Fruit fly (Drosophila melanogaster): ENCODE measurements around the gene PolE1.

The PolE1 gene

dm6 chr3R:23356920-23357386, 9.0 kb downstream of the PolE1 start (continued):
- peak; percentile 97 for TF ChIP-seq CG15269 (tag; optimal IDR thresholded peaks at IDR 0.05)
- peak; percentile 46; the same call in 1 of the 3 replicates for TF ChIP-seq Dbx (GFP tag; IDR thresholded peaks at IDR 0.05)
- peak; percentile 84 for TF ChIP-seq CG1233 (GFP tag; optimal IDR thresholded peaks at IDR 0.05)
- peak; percentile 78 for TF ChIP-seq seq (GFP tag; IDR thresholded peaks at IDR 0.05)
- no peak for TF ChIP-seq D (optimal IDR thresholded peaks at IDR 0.05)
- peak; percentile 66 for TF ChIP-seq D (GFP tag; optimal IDR thresholded peaks at IDR 0.05)
- TF ChIP-seq B-H2 (GFP tag; optimal IDR thresholded peaks at IDR 0.05) = peak; percentile 72
- TF ChIP-seq CoRest (tag; optimal IDR thresholded peaks at IDR 0.05) = peak; percentile 97
- TF ChIP-seq CG12155 (GFP tag; optimal IDR thresholded peaks at IDR 0.05) = peak; percentile 83
- TF ChIP-seq fd96Cb (tag; optimal IDR thresholded peaks at IDR 0.05) = peak; percentile 80
- TF ChIP-seq dmrt11E (tag; optimal IDR thresholded peaks at IDR 0.05) = peak; percentile 89
- 0 out of 2 replicates have a peak, but pooled peaks have one; percentile 35 for TF ChIP-seq gt (GFP tag; IDR thresholded peaks at IDR 0.05)
- TF ChIP-seq esg (GFP tag; conservative IDR thresholded peaks at IDR 0.05) = peak; percentile 81
- TF ChIP-seq Nf-YB (GFP tag; optimal IDR thresholded peaks at IDR 0.05) = peak; percentile 82
- TF ChIP-seq CG6813 (GFP tag; optimal IDR thresholded peaks at IDR 0.05) = peak; percentile 67
- no peak for TF ChIP-seq CG8290 (GFP tag; optimal IDR thresholded peaks at IDR 0.05)
- TF ChIP-seq CG8290 (tag; optimal IDR thresholded peaks at IDR 0.05) = peak in 1 of 2 experiments; percentile 72
- TF ChIP-seq CG18262 (tag; optimal IDR thresholded peaks at IDR 0.05) = peak; percentile 92
- TF ChIP-seq CG12219 (GFP tag; optimal IDR thresholded peaks at IDR 0.05) = peak; percentile 82
- TF ChIP-seq ttk (GFP tag; IDR thresholded peaks at IDR 0.05) = peak; percentile 64
- peak; percentile 96 for TF ChIP-seq CG12391 (tag; optimal IDR thresholded peaks at IDR 0.05)
- peak; percentile 39 for TF ChIP-seq CG4617 (GFP tag; optimal IDR thresholded peaks at IDR 0.05; ENCODE audit: borderline replicate concordance)
- TF ChIP-seq CG14441 (GFP tag; IDR thresholded peaks at IDR 0.05) = peak; percentile 74
- TF ChIP-seq twi (tag; optimal IDR thresholded peaks at IDR 0.05) = peak; percentile 85
- TF ChIP-seq Mrtf (GFP tag; IDR thresholded peaks at IDR 0.05) = peak; percentile 47; the same call in 1 of the 3 replicates
- peak; percentile 75; the same call in 1 of the 2 replicates for TF ChIP-seq CG11247 (GFP tag; IDR thresholded peaks at IDR 0.05)
- peak; percentile 82 for TF ChIP-seq run (tag; optimal IDR thresholded peaks at IDR 0.05)
- peak; percentile 87 for TF ChIP-seq phol (tag; optimal IDR thresholded peaks at IDR 0.05)
- TF ChIP-seq Hr51 (GFP tag; optimal IDR thresholded peaks at IDR 0.05) = peak in 1 of 2 experiments; percentile 98
- peak; percentile 71 for TF ChIP-seq HHEX (GFP tag; optimal IDR thresholded peaks at IDR 0.05)
- peak; percentile 50; the same call in 1 of the 2 replicates for TF ChIP-seq ara (GFP tag; IDR thresholded peaks at IDR 0.05)
- TF ChIP-seq D19A (tag; optimal IDR thresholded peaks at IDR 0.05) = peak; percentile 88
- no peak for TF ChIP-seq bigmax (GFP tag; optimal IDR thresholded peaks at IDR 0.05)
- TF ChIP-seq CG31224 (GFP tag; IDR thresholded peaks at IDR 0.05) = peak; percentile 49; the same call in 1 of the 2 replicates
- peak; percentile 92 for TF ChIP-seq fd3F (GFP tag; optimal IDR thresholded peaks at IDR 0.05)
- TF ChIP-seq chif (GFP tag; optimal IDR thresholded peaks at IDR 0.05) = peak in 1 of 2 experiments; percentile 0
- peak; percentile 62 for TF ChIP-seq CG6854 (GFP tag; optimal IDR thresholded peaks at IDR 0.05)
- 0 out of 2 replicates have a peak, but pooled peaks have one; percentile 29 for TF ChIP-seq CG16779 (GFP tag; IDR thresholded peaks at IDR 0.05)
- TF ChIP-seq rib (GFP tag; IDR thresholded peaks at IDR 0.05) = peak; percentile 50; the same call in 1 of the 2 replicates
- peak; percentile 40; the same call in 1 of the 2 replicates for TF ChIP-seq bowl (GFP tag; IDR thresholded peaks at IDR 0.05)
- peak; percentile 73 for TF ChIP-seq zen (tag; optimal IDR thresholded peaks at IDR 0.05)
- peak; percentile 76 for TF ChIP-seq CG10366 (GFP tag; IDR thresholded peaks at IDR 0.05)
- TF ChIP-seq Ets65A (GFP tag) = peak; percentile 36
- TF ChIP-seq gsb (GFP tag; IDR thresholded peaks at IDR 0.05) = peak; percentile 55; the same call in 1 of the 2 replicates
- peak; percentile 83 for TF ChIP-seq CrebB (tag; optimal IDR thresholded peaks at IDR 0.05)
- TF ChIP-seq HmgZ (tag; optimal IDR thresholded peaks at IDR 0.05) = peak; percentile 85
- peak; percentile 56 for TF ChIP-seq lilli (GFP tag; optimal IDR thresholded peaks at IDR 0.05)
- TF ChIP-seq unpg (GFP tag; optimal IDR thresholded peaks at IDR 0.05) = peak; percentile 87
- peak; percentile 74 for TF ChIP-seq CG33557 (GFP tag; optimal IDR thresholded peaks at IDR 0.05)
- TF ChIP-seq hbn (GFP tag; IDR thresholded peaks at IDR 0.05; ENCODE audit: partially characterized antibody) = no peak
